Worm (Caenorhabditis elegans): ENCODE data around the gene C08E3.13.
"Not testable (repeated sequence)": the region's sequence is repeated elsewhere in the genome, so short reads cannot be mapped to it uniquely, and the experiment has no call there.

The C08E3.13 gene

DNA sequence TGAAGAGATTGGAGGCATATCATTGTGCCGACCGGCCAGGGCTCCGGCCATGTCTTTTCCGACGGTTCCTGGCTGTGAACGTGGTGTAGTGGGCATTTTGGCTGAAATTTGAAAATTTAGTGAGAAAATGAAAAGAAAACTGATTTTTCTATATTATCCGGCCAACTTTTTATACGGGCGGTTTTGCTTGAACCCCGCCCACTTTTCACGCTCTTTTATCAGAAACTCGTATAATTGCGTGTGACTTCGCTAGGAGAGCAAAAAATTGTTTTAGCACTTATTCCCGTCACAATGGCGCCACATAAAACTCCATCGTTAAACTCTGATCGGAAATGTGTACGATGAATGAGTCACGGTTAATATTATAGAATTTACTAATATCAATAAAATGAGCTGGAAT, at the start of gene C08E3.13:
Gene C08E3.13, minus strand, starts transcription at position 101 of the 400 bp plus-strand sequence.
- TF ChIP-seq unc-62 (GFP tag; optimal IDR thresholded peaks at IDR 0.05): not testable (repeated sequence)

DNA sequence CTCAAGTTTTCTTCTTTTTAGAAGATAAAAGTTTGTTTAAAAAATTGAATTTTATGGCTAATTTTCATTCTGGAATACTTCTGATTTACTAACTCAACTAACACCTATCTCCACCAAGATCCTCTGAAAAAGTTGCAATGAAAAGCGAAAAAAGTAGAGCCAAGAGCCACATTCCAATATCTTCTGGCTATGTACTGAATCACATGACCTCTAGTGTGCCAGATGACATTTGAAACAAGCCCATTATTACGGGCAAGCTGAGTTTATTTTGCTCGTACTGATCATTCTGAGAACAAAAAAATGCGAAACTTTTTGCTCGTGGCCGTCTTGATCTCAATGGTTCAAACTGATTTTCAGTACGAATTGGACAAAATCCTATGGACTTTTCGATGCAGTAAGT, 47.0 kb upstream of the C08E3.13 start, which contains the start of gene irld-36:
Gene irld-36, plus strand, starts transcription at position 301 of the 400 bp plus-strand sequence.
- no peak for TF ChIP-seq unc-62 (GFP tag; optimal IDR thresholded peaks at IDR 0.05)

DNA sequence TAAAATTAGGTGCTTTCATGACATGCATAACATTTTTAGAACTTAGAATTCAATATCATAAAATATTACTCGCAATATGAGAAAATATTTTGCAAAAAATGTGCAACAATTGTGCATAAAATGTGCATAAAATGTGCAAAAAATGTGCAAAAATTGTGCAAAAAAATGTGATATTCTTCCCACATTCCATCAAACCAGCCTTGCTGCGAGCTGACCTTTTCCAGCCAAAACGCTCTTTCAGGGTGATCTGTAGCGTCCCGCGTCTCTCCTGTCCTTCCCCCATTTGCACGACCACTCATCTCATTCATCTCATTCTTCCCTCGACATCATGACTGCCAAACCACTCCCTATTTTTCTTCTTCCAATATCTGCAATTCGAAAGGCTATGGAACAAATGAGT, 44.0 kb upstream of the C08E3.13 start, which contains the start of gene fbxb-17:
Gene fbxb-17, plus strand, starts transcription at position 301 of the 400 bp plus-strand sequence.
- no peak for TF ChIP-seq unc-62 (GFP tag; optimal IDR thresholded peaks at IDR 0.05)

DNA sequence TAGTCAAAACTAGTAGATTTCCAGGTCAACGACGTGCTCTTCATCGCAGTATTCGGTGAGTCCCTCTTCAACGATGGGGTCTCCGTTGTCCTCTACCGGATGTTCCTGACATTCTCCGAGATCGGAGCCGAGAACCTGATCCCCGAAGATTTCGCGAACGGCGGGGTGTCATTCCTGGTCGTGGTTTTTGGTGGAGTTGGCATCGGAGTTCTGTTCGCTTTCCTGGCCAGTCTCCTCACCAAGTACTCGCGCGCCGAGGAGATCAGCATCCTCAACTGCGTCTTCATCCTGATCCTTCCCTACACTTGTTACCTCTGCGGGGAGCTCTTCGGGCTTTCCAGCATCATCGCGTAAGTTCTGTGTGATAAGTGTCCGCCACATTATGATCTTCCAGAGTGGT, 40.6 kb upstream of the C08E3.13 start:
- no peak for TF ChIP-seq unc-62 (GFP tag; optimal IDR thresholded peaks at IDR 0.05)

DNA sequence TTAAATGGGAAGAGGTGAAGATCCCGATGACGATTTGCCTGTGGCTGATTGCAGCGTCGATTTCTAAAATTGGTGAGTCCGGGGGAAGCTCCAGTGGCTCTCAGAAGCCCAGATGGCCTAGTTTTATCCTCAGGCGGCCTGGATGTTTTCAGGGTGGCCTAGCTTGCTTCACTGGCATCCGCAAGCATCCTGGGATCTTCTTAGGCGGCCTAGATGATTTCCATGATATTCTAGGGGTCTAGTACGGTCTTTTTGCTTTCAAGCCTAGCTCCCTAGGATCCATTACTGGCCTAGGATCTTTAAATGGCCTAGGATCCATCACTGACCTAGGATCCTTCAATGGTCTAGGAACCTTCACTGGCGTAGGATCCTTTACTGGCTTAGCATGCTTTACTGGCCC, 38.9 kb upstream of the C08E3.13 start:
- no peak for TF ChIP-seq unc-62 (GFP tag; optimal IDR thresholded peaks at IDR 0.05)

DNA sequence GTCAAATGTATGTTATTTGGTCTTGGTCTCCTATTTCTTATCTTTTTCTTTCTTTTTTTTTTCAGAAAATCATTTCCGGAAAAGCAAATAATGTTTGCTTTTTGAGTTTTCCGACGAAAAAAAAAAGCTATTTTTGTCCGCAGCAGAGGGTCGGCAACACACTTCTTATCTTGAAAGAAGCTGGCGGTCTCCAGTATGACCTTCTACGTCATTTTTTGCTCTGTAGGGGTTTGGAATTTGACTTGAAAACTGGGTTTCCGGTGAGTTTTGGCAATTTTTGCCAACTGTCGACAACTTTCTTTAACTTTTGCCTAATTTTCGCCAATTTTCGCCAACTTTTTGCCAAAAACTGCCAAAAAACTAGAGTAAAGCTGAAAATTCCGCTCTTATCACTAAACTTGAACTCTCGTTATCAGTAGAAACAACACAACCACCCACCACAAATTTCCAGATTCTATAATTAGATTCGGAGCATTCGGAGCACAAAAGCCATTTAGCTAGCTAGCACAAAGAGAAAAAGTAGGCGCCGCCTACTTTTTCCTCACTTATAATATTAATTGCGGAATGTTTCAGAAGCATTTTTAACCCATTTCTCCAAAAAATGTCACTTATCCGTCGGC, 38.3 kb upstream of the C08E3.13 start, which contains the start of gene nhx-6:
Gene nhx-6, plus strand, starts transcription at position 570 of the 620 bp plus-strand sequence.
- TF ChIP-seq unc-62 (GFP tag; optimal IDR thresholded peaks at IDR 0.05): no peak

DNA sequence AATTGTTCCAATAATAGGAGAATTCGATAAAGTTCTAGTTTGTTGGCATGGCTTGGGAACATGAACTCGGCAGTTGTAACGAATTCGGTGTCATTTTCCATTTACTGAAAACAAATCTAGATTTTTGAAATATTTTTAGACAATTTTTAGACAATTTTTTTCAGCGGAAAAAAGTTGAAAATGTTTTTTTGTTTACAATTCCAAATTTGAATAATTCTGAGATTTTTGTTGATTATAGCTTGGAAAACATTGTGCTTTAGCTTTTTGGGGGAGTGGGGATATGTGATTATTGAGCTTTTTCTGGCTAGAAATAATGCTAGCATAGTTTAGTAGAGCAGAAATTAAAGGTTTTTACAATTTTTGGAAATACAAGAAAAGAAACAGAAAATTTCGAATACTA, 36.8 kb upstream of the C08E3.13 start, which contains the start of gene srw-97:
Gene srw-97, minus strand, starts transcription at position 101 of the 400 bp plus-strand sequence.
- no peak for TF ChIP-seq unc-62 (GFP tag; optimal IDR thresholded peaks at IDR 0.05)

DNA sequence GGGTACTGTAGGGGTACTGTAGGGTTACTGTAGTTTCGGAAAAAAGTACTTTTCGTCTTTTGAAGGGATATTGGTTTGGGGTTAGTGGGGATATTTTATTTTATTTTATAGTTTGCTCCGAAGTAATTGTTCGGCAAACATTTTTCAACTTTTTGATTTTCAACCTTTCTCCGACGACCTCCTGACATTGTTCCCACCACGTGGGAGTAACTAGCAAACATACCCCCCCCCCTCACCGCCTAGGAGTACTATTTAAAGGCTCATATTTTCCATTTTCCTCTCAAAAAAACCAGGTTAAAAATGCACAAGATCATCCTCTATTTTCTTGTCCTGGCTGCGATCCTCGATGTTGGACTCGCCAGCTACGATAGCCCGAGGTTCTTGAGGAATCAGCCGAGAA, 33.9 kb upstream of the C08E3.13 start, which contains the start of gene srlf-29:
Gene srlf-29, plus strand, starts transcription at position 301 of the 400 bp plus-strand sequence.
- TF ChIP-seq unc-62 (GFP tag; optimal IDR thresholded peaks at IDR 0.05): no peak

DNA sequence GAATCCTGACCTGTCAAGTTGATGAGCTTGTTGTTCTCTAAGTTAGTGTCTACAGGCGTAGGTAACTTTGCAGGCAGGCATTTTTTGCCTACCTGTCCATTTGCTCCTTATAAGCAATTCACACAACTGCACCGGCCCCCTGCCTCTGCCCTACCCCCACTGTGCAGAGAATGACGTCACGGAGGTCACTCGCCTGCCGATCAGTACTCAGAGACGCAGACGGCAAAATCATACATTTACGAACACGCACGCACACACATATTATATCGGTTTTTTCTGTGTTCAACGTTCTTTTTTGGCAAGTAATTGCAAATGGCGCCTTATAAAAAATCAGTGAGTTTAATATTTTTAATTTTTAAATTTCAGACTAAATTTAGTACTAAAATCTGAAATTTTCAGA, 31.4 kb upstream of the C08E3.13 start, which contains the start of gene duxl-1:
Gene duxl-1, plus strand, starts transcription at position 184 of the 400 bp plus-strand sequence.
- TF ChIP-seq unc-62 (GFP tag; optimal IDR thresholded peaks at IDR 0.05): no peak

DNA sequence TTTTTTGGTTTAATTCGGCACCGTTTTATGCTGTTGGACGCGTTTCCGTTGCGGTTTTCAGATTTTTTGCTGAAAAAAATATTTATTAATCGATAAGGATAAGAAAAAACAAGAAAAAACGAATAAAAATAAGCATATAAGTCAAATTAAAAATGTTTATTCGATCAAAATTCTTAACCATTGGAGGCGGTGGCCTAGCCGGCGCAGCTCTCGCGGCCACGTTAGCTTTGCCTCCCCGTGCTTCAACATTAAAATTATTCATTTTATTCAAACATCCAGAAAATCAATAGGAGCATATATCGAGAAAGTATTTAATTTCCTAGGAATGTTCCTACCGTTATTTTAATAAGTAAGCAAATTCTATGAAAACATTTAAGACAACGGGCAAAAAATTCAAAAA, 30.8 kb upstream of the C08E3.13 start, which contains the start of gene ZC204.14:
Gene ZC204.14, minus strand, starts transcription at position 69 of the 400 bp plus-strand sequence.
- TF ChIP-seq unc-62 (GFP tag; optimal IDR thresholded peaks at IDR 0.05): no peak

DNA sequence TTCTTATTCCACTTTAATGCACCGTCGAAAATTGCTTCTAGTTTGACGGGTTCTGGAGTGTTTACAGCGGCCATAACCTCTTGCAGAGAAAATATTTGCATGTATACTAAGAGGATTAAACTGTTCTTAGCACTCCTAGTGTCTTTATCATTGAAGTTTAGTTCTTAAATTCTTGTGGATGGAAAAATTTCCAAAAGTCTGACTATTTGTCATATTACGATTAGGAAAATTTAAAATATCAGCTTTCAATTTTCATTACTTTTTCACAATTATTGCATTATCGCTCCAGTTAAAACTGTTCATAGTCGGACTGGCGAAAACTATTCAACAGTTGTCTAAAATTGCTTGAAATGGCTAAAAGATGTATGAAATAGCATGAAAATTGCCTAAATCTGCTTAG, 28.8 kb upstream of the C08E3.13 start, which contains the start of gene ZC204.13:
Gene ZC204.13, minus strand, starts transcription at position 101 of the 400 bp plus-strand sequence.
- not testable (repeated sequence) for TF ChIP-seq unc-62 (GFP tag; optimal IDR thresholded peaks at IDR 0.05)

DNA sequence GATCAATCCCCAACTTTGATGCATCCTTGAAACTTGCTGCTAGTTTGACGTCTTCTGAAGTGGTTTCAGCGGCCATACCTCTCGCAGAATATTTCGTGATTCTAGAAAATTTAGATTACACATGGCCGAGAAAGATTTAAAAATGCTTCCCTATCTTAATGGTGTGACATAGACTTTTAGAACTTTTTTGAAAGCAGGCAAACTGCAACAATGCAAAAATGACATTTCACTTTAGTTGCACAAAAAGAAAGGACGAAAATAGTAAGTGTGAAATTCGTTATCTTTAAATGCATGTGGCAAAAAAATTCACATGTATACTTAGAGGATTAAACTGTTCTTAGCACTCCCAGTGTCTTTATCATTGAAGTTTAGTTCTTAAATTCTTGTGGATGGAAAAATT, 25.1 kb upstream of the C08E3.13 start, which contains the start of gene ZC204.12:
Gene ZC204.12, minus strand, starts transcription at position 101 of the 400 bp plus-strand sequence.
- TF ChIP-seq unc-62 (GFP tag; optimal IDR thresholded peaks at IDR 0.05): no peak

DNA sequence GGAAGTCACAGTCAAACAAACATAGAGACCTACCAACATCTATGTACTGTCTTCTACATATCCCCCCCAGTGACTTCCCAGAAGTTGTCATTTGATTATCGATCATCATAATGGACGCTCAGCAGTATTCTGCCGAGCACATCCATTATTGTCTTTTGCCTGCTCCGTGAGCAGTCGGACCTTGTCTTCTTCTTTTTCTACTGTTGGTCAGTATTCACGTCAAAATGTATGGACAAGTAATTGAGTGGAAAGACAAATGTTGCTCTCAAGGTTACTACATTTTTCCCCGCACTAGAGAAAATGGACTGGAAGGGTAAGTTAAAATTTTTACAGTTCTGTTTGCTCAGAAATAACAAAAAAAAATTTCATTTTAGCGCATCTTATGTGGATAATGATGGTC, 22.8 kb upstream of the C08E3.13 start, which contains the start of gene btb-12:
Gene btb-12, plus strand, starts transcription at position 301 of the 400 bp plus-strand sequence.
- no peak for TF ChIP-seq unc-62 (GFP tag; optimal IDR thresholded peaks at IDR 0.05)

DNA sequence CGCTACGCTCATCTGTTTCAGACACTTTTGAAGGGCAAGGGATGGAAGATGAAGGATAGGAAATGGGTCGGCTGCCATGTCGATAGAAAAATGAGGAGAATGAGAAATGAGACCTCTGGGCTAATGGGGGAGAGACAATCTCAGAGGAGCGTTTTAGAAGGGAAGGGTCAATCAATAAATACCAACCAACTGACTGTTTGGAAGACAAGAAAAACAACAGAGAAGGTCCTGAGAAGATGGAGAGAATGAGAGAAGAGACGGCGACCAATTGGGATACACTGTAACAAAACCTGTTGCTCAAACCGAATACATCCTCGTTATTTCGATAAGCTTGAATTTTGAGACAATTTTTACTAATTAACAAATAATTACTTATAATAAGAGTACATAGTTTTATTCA, 21.3 kb upstream of the C08E3.13 start, which contains the start of gene fbxb-15:
Gene fbxb-15, minus strand, starts transcription at position 101 of the 400 bp plus-strand sequence.
- no peak for TF ChIP-seq unc-62 (GFP tag; optimal IDR thresholded peaks at IDR 0.05)

DNA sequence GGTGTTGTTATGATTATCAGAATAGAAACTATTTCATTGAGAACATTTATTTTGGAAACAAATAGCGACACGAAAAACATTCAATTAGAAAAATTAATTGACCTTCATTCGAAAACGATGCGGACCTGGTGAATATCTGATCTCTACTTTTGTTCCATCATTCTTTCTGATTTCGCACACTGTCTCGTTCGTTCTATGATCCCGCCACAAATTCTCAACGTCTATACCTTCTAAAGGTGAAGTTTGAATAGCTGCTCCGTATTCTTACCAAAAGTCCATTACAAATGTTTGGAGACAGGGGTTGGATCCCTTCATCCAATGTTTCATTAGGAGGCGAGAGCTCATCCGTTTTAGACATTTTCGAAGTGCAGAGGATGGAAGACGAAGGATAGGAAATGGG, 19.7 kb upstream of the C08E3.13 start, which contains the start of gene fbxb-16:
Gene fbxb-16, minus strand, starts transcription at position 101 of the 400 bp plus-strand sequence.
- no peak for TF ChIP-seq unc-62 (GFP tag; optimal IDR thresholded peaks at IDR 0.05)

DNA sequence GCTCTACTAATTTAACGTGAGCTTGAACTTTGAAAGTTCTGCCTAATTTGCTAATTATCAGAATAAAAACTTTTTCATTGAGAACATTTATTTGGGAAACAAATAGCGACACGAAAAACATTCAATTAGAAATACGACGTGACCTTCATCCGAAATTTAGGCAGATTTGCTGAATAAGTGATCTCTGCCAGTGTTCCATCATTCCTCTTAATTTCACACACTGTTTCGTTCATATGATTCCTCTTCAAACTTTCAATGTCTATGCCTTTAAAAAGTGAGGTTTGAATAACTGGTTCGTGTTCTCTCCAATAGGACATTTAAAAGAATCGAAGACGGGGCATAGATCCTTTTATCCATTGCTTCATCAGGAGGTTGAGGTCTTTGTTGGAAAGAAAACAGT, 18.4 kb upstream of the C08E3.13 start, which contains the start of gene fbxb-20:
Gene fbxb-20, minus strand, starts transcription at position 101 of the 400 bp plus-strand sequence.
- TF ChIP-seq unc-62 (GFP tag; optimal IDR thresholded peaks at IDR 0.05): no peak

DNA sequence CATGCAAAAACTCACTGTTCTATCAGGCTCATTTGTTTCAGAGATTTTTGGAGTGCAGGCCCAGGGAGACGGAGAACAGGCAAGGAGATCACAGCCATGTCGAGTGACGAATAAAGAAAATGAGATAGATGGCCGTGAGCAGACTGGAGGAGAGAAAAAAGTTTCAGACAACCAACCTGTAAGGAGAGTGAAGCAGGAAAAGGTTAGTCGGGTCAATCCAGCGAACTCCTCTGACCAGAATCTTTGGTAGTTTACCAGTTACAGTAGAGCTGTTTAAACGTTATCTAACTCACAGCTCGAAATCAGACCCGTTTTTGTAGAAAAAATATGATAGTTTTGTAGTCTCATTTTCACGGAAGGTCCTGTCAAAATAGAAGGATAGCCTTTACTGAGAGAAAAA, 16.7 kb upstream of the C08E3.13 start, which contains the start of gene fbxb-21:
Gene fbxb-21, minus strand, starts transcription at position 101 of the 400 bp plus-strand sequence.
- TF ChIP-seq unc-62 (GFP tag; optimal IDR thresholded peaks at IDR 0.05): no peak

Measured in whole organism, dauer.